Fruit fly (Drosophila melanogaster): ENCODE measurements around the gene CG13398.

The CG13398 gene

DNA sequence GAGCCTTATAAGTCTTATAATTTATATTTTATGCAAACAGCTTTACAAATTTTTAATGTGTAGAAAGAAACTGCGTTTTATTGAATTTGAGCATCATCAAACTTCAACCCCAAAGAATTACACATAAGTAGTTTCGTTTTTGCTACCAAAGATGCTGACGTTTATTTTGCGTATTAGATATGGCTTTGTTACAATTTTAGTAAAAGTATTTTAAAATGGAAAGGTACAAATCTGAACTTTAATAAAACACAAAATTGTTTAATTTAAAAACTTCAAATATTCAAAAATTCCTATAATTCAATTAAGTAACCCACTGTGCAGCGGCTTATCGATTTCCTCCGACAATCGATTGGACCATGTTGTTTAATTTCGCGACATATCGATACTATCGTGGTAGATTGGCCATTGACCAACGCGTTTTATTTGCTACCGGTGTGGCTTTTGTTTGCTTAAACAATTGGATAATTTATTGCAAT lies 49.1 kb upstream of the CG13398 start, which contains the start of gene prg (continued):
- TF ChIP-seq sr (GFP tag; IDR thresholded peaks at IDR 0.05) (no peak), Lhr (GFP tag; optimal IDR thresholded peaks at IDR 0.05) (peak; percentile 42), CG34422 (GFP tag; IDR thresholded peaks at IDR 0.05) (peak; percentile 29; the same call in 1 of the 3 replicates), shn (GFP tag; optimal IDR thresholded peaks at IDR 0.05) (peak; percentile 31), Chrac-16 (GFP tag; optimal IDR thresholded peaks at IDR 0.05) (peak; percentile 47), Ssrp (tag; optimal IDR thresholded peaks at IDR 0.05) (peak; percentile 51), Bteb2 (GFP tag; optimal IDR thresholded peaks at IDR 0.05) (peak; percentile 72), CG1529 (GFP tag; optimal IDR thresholded peaks at IDR 0.05) (peak; percentile 37), CG3281 (GFP tag; optimal IDR thresholded peaks at IDR 0.05) (peak; percentile 73), CG7357 (GFP tag; IDR thresholded peaks at IDR 0.05) (no peak), Sox102F (GFP tag; optimal IDR thresholded peaks at IDR 0.05) (peak; percentile 72), lmd (GFP tag; IDR thresholded peaks at IDR 0.05) (peak; percentile 26; the same call in 1 of the 2 replicates), Dll (GFP tag; IDR thresholded peaks at IDR 0.05; ENCODE audit: partially characterized antibody) (peak; percentile 97), CG7839 (tag; optimal IDR thresholded peaks at IDR 0.05) (peak; percentile 79), Sox100B (GFP tag; optimal IDR thresholded peaks at IDR 0.05) (peak; percentile 75), nau (GFP tag; optimal IDR thresholded peaks at IDR 0.05) (no peak), dysf (GFP tag; IDR thresholded peaks at IDR 0.05) (peak; percentile 64; the same call in 2 of the 3 replicates), CG13424 (tag; optimal IDR thresholded peaks at IDR 0.05) (peak; percentile 72), onecut (GFP tag; IDR thresholded peaks at IDR 0.05) (peak; percentile 51), E2f2 (GFP tag; IDR thresholded peaks at IDR 0.05) (peak; percentile 61), CG11696 (GFP tag; IDR thresholded peaks at IDR 0.05) (peak; percentile 39; the same call in 1 of the 2 replicates), chinmo (GFP tag; IDR thresholded peaks at IDR 0.05; ENCODE audit: partially characterized antibody) (peak; percentile 97), mld (GFP tag; IDR thresholded peaks at IDR 0.05; ENCODE audit: partially characterized antibody) (peak; percentile 95), Fer1 (GFP tag; optimal IDR thresholded peaks at IDR 0.05) (peak; percentile 79), CG15011 (GFP tag; optimal IDR thresholded peaks at IDR 0.05) (peak; percentile 44), Deaf1 (tag; optimal IDR thresholded peaks at IDR 0.05) (peak; percentile 34), Elba2 (GFP tag; optimal IDR thresholded peaks at IDR 0.05) (peak; percentile 25), Dfd (GFP tag; optimal IDR thresholded peaks at IDR 0.05) (no peak), run (tag; optimal IDR thresholded peaks at IDR 0.05) (peak; percentile 8), CG31224 (GFP tag; IDR thresholded peaks at IDR 0.05) (peak; percentile 33; the same call in 1 of the 2 replicates), dm (GFP tag; optimal IDR thresholded peaks at IDR 0.05) (peak; percentile 81), Poxn (GFP tag; IDR thresholded peaks at IDR 0.05) (no peak), dmrt99B (tag; optimal IDR thresholded peaks at IDR 0.05) (peak; percentile 77), Doc2 (GFP tag; IDR thresholded peaks at IDR 0.05) (no peak), tin (GFP tag; optimal IDR thresholded peaks at IDR 0.05) (peak; percentile 60), CG9215 (GFP tag; IDR thresholded peaks at IDR 0.05) (0 out of 2 replicates have a peak, but pooled peaks have one; percentile 17), oc (tag; optimal IDR thresholded peaks at IDR 0.05) (peak; percentile 60), CG5180 (GFP tag; optimal IDR thresholded peaks at IDR 0.05) (peak; percentile 57), sob (GFP tag; IDR thresholded peaks at IDR 0.05) (peak; percentile 62), CG3163 (GFP tag; optimal IDR thresholded peaks at IDR 0.05) (peak; percentile 13), B-H2 (GFP tag; optimal IDR thresholded peaks at IDR 0.05) (peak; percentile 67), twi (tag; optimal IDR thresholded peaks at IDR 0.05) (peak; percentile 34), pho (GFP tag; optimal IDR thresholded peaks at IDR 0.05) (peak; percentile 78), Dref (GFP tag; IDR thresholded peaks at IDR 0.05) (peak; percentile 95), H2.0 (GFP tag; IDR thresholded peaks at IDR 0.05) (no peak), insv (GFP tag; optimal IDR thresholded peaks at IDR 0.05) (peak in 1 of 2 experiments; percentile 58), pum (GFP tag; optimal IDR thresholded peaks at IDR 0.05) (peak; percentile 54), h (optimal IDR thresholded peaks at IDR 0.05) (no peak), odd (GFP tag; optimal IDR thresholded peaks at IDR 0.05) (peak; percentile 68), CG4282 (GFP tag; optimal IDR thresholded peaks at IDR 0.05) (peak; percentile 92), ATbp (GFP tag; optimal IDR thresholded peaks at IDR 0.05) (peak; percentile 16)

All from whole organism, embryonic.